Worm (Caenorhabditis elegans): ENCODE measurements around the gene slcr-46.3.

- TF ChIP-seq pha-4 (tag; optimal IDR thresholded peaks at IDR 0.05) (no peak), nhr-237 (tag; optimal IDR thresholded peaks at IDR 0.05) (peak; percentile 10), mab-5 (tag; optimal IDR thresholded peaks at IDR 0.05) (no peak), lin-13 (tag; optimal IDR thresholded peaks at IDR 0.05) (peak; percentile 27), snpc-4 (tag; optimal IDR thresholded peaks at IDR 0.05) (no peak), ztf-11 (tag; optimal IDR thresholded peaks at IDR 0.05) (no peak), unc-62 (GFP tag; optimal IDR thresholded peaks at IDR 0.05) (peak; percentile 16), blmp-1 (tag; optimal IDR thresholded peaks at IDR 0.05) (peak; percentile 85), elt-1 (tag; optimal IDR thresholded peaks at IDR 0.05; ENCODE audit: borderline replicate concordance, insufficient read depth) (no peak), ces-1 (GFP tag; optimal IDR thresholded peaks at IDR 0.05) (peak; percentile 17), unc-39 (tag; optimal IDR thresholded peaks at IDR 0.05) (no peak), M03D4.4 (tag; optimal IDR thresholded peaks at IDR 0.05) (peak; percentile 36), nhr-76 (tag; optimal IDR thresholded peaks at IDR 0.05) (no peak)
Measured at ce11 chrV:9692109-9692581, 31.8 kb downstream of the slcr-46.3 start, which contains the start of gene ztf-9.
